Fruit fly (Drosophila melanogaster): ENCODE measurements around the gene Spn28Dc.
A peak's percentile ranks its signal among the peaks of the same experiment; 100 is the strongest.

Gene Spn28Dc

dm6 chr2L:7976738-7977137 is 30.3 kb downstream of the Spn28Dc start (continued):
- no peak for TF ChIP-seq CG10631 (GFP tag; optimal IDR thresholded peaks at IDR 0.05)
- TF ChIP-seq Hr4 (GFP tag; optimal IDR thresholded peaks at IDR 0.05), result no peak
- no peak for TF ChIP-seq Ets96B (tag; optimal IDR thresholded peaks at IDR 0.05)
- TF ChIP-seq svp (GFP tag), result peak; percentile 31
- no peak for TF ChIP-seq Sox102F (GFP tag; optimal IDR thresholded peaks at IDR 0.05)
- no peak for TF ChIP-seq CG7368 (GFP tag; optimal IDR thresholded peaks at IDR 0.05)
- no peak for TF ChIP-seq CG6854 (GFP tag; optimal IDR thresholded peaks at IDR 0.05)
- TF ChIP-seq spab (GFP tag; optimal IDR thresholded peaks at IDR 0.05), result no peak
- TF ChIP-seq ss (GFP tag; optimal IDR thresholded peaks at IDR 0.05), result peak; percentile 9 to 63

- no peak for TF ChIP-seq CG15336 (GFP tag; IDR thresholded peaks at IDR 0.05)
- peak; percentile 100 for TF ChIP-seq dsx (GFP tag; optimal IDR thresholded peaks at IDR 0.05; ENCODE audit: poor library complexity, severe bottlenecking)
- peak; percentile 78 for TF ChIP-seq CG31627 (GFP tag; optimal IDR thresholded peaks at IDR 0.05)
- peak; percentile 55 for TF ChIP-seq cyc (GFP tag; optimal IDR thresholded peaks at IDR 0.05)
- peak; percentile 79 for TF ChIP-seq Met (GFP tag; optimal IDR thresholded peaks at IDR 0.05)
- peak; percentile 21 for TF ChIP-seq net (GFP tag; optimal IDR thresholded peaks at IDR 0.05)
- TF ChIP-seq svp (GFP tag), result peak; percentile 89
- TF ChIP-seq fd59A (GFP tag; optimal IDR thresholded peaks at IDR 0.05), result peak; percentile 42
- TF ChIP-seq Hr4 (GFP tag; optimal IDR thresholded peaks at IDR 0.05), result peak; percentile 43
- no peak for TF ChIP-seq Gug (GFP tag; IDR thresholded peaks at IDR 0.05)
- peak; percentile 23 for TF ChIP-seq Lpt (GFP tag; optimal IDR thresholded peaks at IDR 0.05)
- peak; percentile 76 for TF ChIP-seq Hr39 (GFP tag; optimal IDR thresholded peaks at IDR 0.05)
- no peak for TF ChIP-seq fd85E (GFP tag; optimal IDR thresholded peaks at IDR 0.05)
- peak; percentile 61 for TF ChIP-seq topi (GFP tag; optimal IDR thresholded peaks at IDR 0.05)
- TF ChIP-seq Sox102F (GFP tag; optimal IDR thresholded peaks at IDR 0.05), result peak; percentile 76
- peak; percentile 43 for TF ChIP-seq spab (GFP tag; optimal IDR thresholded peaks at IDR 0.05)
- no peak for TF ChIP-seq CG8119 (GFP tag; IDR thresholded peaks at IDR 0.05)
- TF ChIP-seq CG6854 (GFP tag; optimal IDR thresholded peaks at IDR 0.05), result peak; percentile 64
- peak; percentile 92 for TF ChIP-seq Eip78C (GFP tag)
- peak; percentile 48 for TF ChIP-seq CG11902 (GFP tag; optimal IDR thresholded peaks at IDR 0.05)
- TF ChIP-seq pdm3 (GFP tag; optimal IDR thresholded peaks at IDR 0.05), result peak; percentile 65
- TF ChIP-seq CG34406 (GFP tag; optimal IDR thresholded peaks at IDR 0.05), result peak; percentile 72
- TF ChIP-seq CG3919 (GFP tag; optimal IDR thresholded peaks at IDR 0.05), result peak; percentile 52
- peak; percentile 69 for TF ChIP-seq Ets21C (GFP tag; optimal IDR thresholded peaks at IDR 0.05)
- TF ChIP-seq lz (GFP tag; optimal IDR thresholded peaks at IDR 0.05), result peak; percentile 80
- TF ChIP-seq CG6163 (GFP tag; IDR thresholded peaks at IDR 0.05), result peak; percentile 39
- TF ChIP-seq Blimp-1 (GFP tag; optimal IDR thresholded peaks at IDR 0.05), result peak; percentile 10
- peak; percentile 61 for TF ChIP-seq acj6 (GFP tag; optimal IDR thresholded peaks at IDR 0.05)
- peak; percentile 55 for TF ChIP-seq Sox15 (GFP tag; optimal IDR thresholded peaks at IDR 0.05)
- TF ChIP-seq Eip75B (GFP tag; optimal IDR thresholded peaks at IDR 0.05), result peak; percentile 65
- peak; percentile 22 for TF ChIP-seq CG8319 (GFP tag; optimal IDR thresholded peaks at IDR 0.05)
- peak; percentile 54 for TF ChIP-seq achi (GFP tag; optimal IDR thresholded peaks at IDR 0.05)
- peak; percentile 69 for TF ChIP-seq Smox (GFP tag; optimal IDR thresholded peaks at IDR 0.05)
- TF ChIP-seq CG8632 (GFP tag; optimal IDR thresholded peaks at IDR 0.05), result peak; percentile 45
- TF ChIP-seq CG7368 (GFP tag; optimal IDR thresholded peaks at IDR 0.05), result no peak
- no peak for TF ChIP-seq Hr38 (GFP tag; optimal IDR thresholded peaks at IDR 0.05)
- peak; percentile 61 for TF ChIP-seq OdsH (GFP tag; optimal IDR thresholded peaks at IDR 0.05)
- TF ChIP-seq Sox14 (GFP tag; optimal IDR thresholded peaks at IDR 0.05), result peak; percentile 78
- TF ChIP-seq Eip93F (GFP tag; optimal IDR thresholded peaks at IDR 0.05), result peak; percentile 37
- TF ChIP-seq salr (GFP tag; optimal IDR thresholded peaks at IDR 0.05), result peak; percentile 3 to 68
- no peak for TF ChIP-seq dac (GFP tag; optimal IDR thresholded peaks at IDR 0.05)
- TF ChIP-seq CG10631 (GFP tag; optimal IDR thresholded peaks at IDR 0.05), result peak; percentile 52
- TF ChIP-seq CG10669 (GFP tag; optimal IDR thresholded peaks at IDR 0.05), result peak; percentile 45
- TF ChIP-seq CG32006 (GFP tag; optimal IDR thresholded peaks at IDR 0.05), result peak; percentile 58
- no peak for TF ChIP-seq CG6276 (GFP tag; optimal IDR thresholded peaks at IDR 0.05)
- TF ChIP-seq CG3032 (tag; optimal IDR thresholded peaks at IDR 0.05), result peak; percentile 40
- TF ChIP-seq Ets96B (tag; optimal IDR thresholded peaks at IDR 0.05), result peak; percentile 39
Observed at dm6 chr2L:7973470-7974207, 33.4 kb downstream of the Spn28Dc start.
